Worm (Caenorhabditis elegans) whole organism, mixed stage, embryonic: ENCODE data around the gene Y17D7C.2.

Experiments
- M03D4.4 ChIP-seq: sonication (generic microtip); optimal IDR thresholded peaks from 2 replicates; lab custom pipeline; 2017; ENCODE audit warnings: mild to moderate bottlenecking, missing genetic modification characterization, missing compliant biosample characterization
- bed-3 ChIP-seq: fragments of 200-800 bp; sonication (Bioruptor generic); optimal IDR thresholded peaks from 3 replicates; lab custom pipeline; 2018; ENCODE audit warnings: mild to moderate bottlenecking, missing genetic modification characterization, moderate library complexity, missing compliant biosample characterization
- blmp-1 ChIP-seq: fragments of 150-350 bp; optimal IDR thresholded peaks from 2 replicates; lab custom pipeline; 2014; ENCODE audit warnings: missing biosample characterization, missing genetic modification characterization
- ceh-39 ChIP-seq: fragments of 150-350 bp; optimal IDR thresholded peaks from 2 replicates; lab custom pipeline; 2014; ENCODE audit warnings: missing biosample characterization, missing genetic modification characterization
- ceh-43 ChIP-seq: fragments of 200-800 bp; sonication (Bioruptor generic); optimal IDR thresholded peaks from 2 replicates; lab custom pipeline; 2018; ENCODE audit warnings: mild to moderate bottlenecking, missing genetic modification characterization, moderate library complexity, missing compliant biosample characterization
- ceh-83 ChIP-seq: fragments of 200-800 bp; sonication (Bioruptor generic); optimal IDR thresholded peaks from 2 replicates; lab custom pipeline; 2018; ENCODE audit warnings: mild to moderate bottlenecking, missing genetic modification characterization, missing compliant biosample characterization
- ces-1 ChIP-seq: fragments of 150-350 bp; optimal IDR thresholded peaks from 2 replicates; lab custom pipeline; 2014; ENCODE audit warnings: missing biosample characterization, missing genetic modification reagents, missing genetic modification characterization
- cnd-1 ChIP-seq: fragments of 200-800 bp; sonication (Bioruptor generic); optimal IDR thresholded peaks from 2 replicates; lab custom pipeline; 2018; ENCODE audit warnings: mild to moderate bottlenecking, missing genetic modification characterization, missing compliant biosample characterization
- drap-1 ChIP-seq: fragments of 200-800 bp; sonication (Bioruptor generic); optimal IDR thresholded peaks from 3 replicates; lab custom pipeline; 2018; ENCODE audit warnings: mild to moderate bottlenecking, missing genetic modification characterization, missing compliant biosample characterization
- elt-1 ChIP-seq: sonication (generic microtip); optimal IDR thresholded peaks from 2 replicates; lab custom pipeline; 2017; ENCODE audit warnings: missing genetic modification characterization, mild to moderate bottlenecking, missing compliant biosample characterization, antibody characterized with exemption, moderate library complexity, borderline replicate concordance; ENCODE audit not compliant: insufficient read depth
- elt-3 ChIP-seq: fragments of 150-350 bp; optimal IDR thresholded peaks from 2 replicates; lab custom pipeline; 2014; ENCODE audit warnings: missing biosample characterization, missing genetic modification characterization
- flh-1 ChIP-seq: fragments of 200-800 bp; sonication (Bioruptor generic); optimal IDR thresholded peaks from 2 replicates; lab custom pipeline; 2018; ENCODE audit warnings: mild to moderate bottlenecking, missing genetic modification characterization, moderate library complexity, missing compliant biosample characterization
- ham-2 ChIP-seq: fragments of 200-800 bp; sonication (Bioruptor generic); optimal IDR thresholded peaks from 2 replicates; lab custom pipeline; 2018; ENCODE audit warnings: mild to moderate bottlenecking, missing genetic modification characterization, missing compliant biosample characterization
- hlh-1 ChIP-seq: fragments of 150-350 bp; optimal IDR thresholded peaks from 2 replicates; lab custom pipeline; 2014; ENCODE audit warnings: missing biosample characterization, missing genetic modification reagents, missing genetic modification characterization
- lin-13 ChIP-seq: fragments of 150-350 bp; optimal IDR thresholded peaks from 2 replicates; lab custom pipeline; 2014; ENCODE audit warnings: missing biosample characterization, missing genetic modification characterization
- lin-32 ChIP-seq: fragments of 200-800 bp; sonication (Bioruptor generic); optimal IDR thresholded peaks from 2 replicates; lab custom pipeline; 2018; ENCODE audit warnings: mild to moderate bottlenecking, missing genetic modification characterization, missing compliant biosample characterization
- lsy-2 ChIP-seq: fragments of 150-350 bp; optimal IDR thresholded peaks from 2 replicates; lab custom pipeline; 2014; ENCODE audit warnings: missing biosample characterization, missing genetic modification characterization
- mab-5 ChIP-seq: fragments of 150-350 bp; optimal IDR thresholded peaks from 2 replicates; lab custom pipeline; 2014; ENCODE audit warnings: missing biosample characterization, missing genetic modification characterization
- mep-1 ChIP-seq: fragments of 150-350 bp; optimal IDR thresholded peaks from 2 replicates; lab custom pipeline; 2017; ENCODE audit warnings: missing biosample characterization, missing genetic modification reagents, missing genetic modification characterization, inconsistent platforms
- mls-2 ChIP-seq: sonication (generic microtip); optimal IDR thresholded peaks from 2 replicates; lab custom pipeline; 2016; ENCODE audit warnings: mild to moderate bottlenecking, missing genetic modification characterization, moderate library complexity, missing compliant biosample characterization
- nhr-12 ChIP-seq: fragments of 150-350 bp; optimal IDR thresholded peaks from 2 replicates; lab custom pipeline; 2014; ENCODE audit warnings: missing biosample characterization, missing genetic modification characterization
- nhr-2 ChIP-seq: fragments of 150-350 bp; optimal IDR thresholded peaks from 2 replicates; lab custom pipeline; 2014; ENCODE audit warnings: missing biosample characterization, missing genetic modification characterization
- nhr-237 ChIP-seq: fragments of 150-350 bp; optimal IDR thresholded peaks from 2 replicates; lab custom pipeline; 2014; ENCODE audit warnings: missing biosample characterization, missing genetic modification characterization
- nhr-28 ChIP-seq: fragments of 150-350 bp; optimal IDR thresholded peaks from 2 replicates; lab custom pipeline; 2014; ENCODE audit warnings: missing biosample characterization, missing genetic modification characterization
- nhr-76 ChIP-seq: sonication (generic microtip); optimal IDR thresholded peaks from 2 replicates; lab custom pipeline; 2017; ENCODE audit warnings: missing biosample characterization, missing genetic modification characterization
- pha-4 ChIP-seq: fragments of 150-350 bp; optimal IDR thresholded peaks from 2 replicates; lab custom pipeline; 2018; ENCODE audit warnings: missing biosample characterization, missing genetic modification reagents, missing genetic modification characterization
- sem-2 ChIP-seq: fragments of 200-800 bp; sonication (Bioruptor generic); optimal IDR thresholded peaks from 2 replicates; lab custom pipeline; 2018; ENCODE audit warnings: mild to moderate bottlenecking, missing genetic modification characterization, missing compliant biosample characterization
- snpc-4 ChIP-seq: fragments of 150-350 bp; optimal IDR thresholded peaks from 2 replicates; lab custom pipeline; 2014; ENCODE audit warnings: missing biosample characterization, missing genetic modification characterization
- sptf-1 ChIP-seq: sonication (generic microtip); optimal IDR thresholded peaks from 2 replicates; lab custom pipeline; 2017; ENCODE audit warnings: mild to moderate bottlenecking, missing genetic modification characterization, moderate library complexity, missing compliant biosample characterization
- tbx-8 ChIP-seq: fragments of 200-800 bp; sonication (Bioruptor generic); optimal IDR thresholded peaks from 2 replicates; lab custom pipeline; 2018; ENCODE audit warnings: mild to moderate bottlenecking, missing genetic modification characterization, moderate library complexity, missing compliant biosample characterization
- unc-120 ChIP-seq: sonication (generic microtip); optimal IDR thresholded peaks from 2 replicates; lab custom pipeline; 2017; ENCODE audit warnings: missing genetic modification characterization, missing compliant biosample characterization; ENCODE audit not compliant: poor library complexity, severe bottlenecking
- unc-39 ChIP-seq: fragments of 150-350 bp; optimal IDR thresholded peaks from 2 replicates; lab custom pipeline; 2014; ENCODE audit warnings: missing biosample characterization, missing genetic modification characterization
- unc-62 ChIP-seq: fragments of 150-350 bp; optimal IDR thresholded peaks from 2 replicates; lab custom pipeline; 2014; ENCODE audit warnings: missing biosample characterization, missing genetic modification reagents, missing genetic modification characterization
- zip-8 ChIP-seq: fragments of 150-350 bp; optimal IDR thresholded peaks from 2 replicates; lab custom pipeline; 2014; ENCODE audit warnings: missing biosample characterization, missing genetic modification characterization
- ztf-11 ChIP-seq: fragments of 150-350 bp; optimal IDR thresholded peaks from 2 replicates; lab custom pipeline; 2014; ENCODE audit warnings: missing biosample characterization, missing genetic modification characterization

Gene Y17D7C.2

DNA sequence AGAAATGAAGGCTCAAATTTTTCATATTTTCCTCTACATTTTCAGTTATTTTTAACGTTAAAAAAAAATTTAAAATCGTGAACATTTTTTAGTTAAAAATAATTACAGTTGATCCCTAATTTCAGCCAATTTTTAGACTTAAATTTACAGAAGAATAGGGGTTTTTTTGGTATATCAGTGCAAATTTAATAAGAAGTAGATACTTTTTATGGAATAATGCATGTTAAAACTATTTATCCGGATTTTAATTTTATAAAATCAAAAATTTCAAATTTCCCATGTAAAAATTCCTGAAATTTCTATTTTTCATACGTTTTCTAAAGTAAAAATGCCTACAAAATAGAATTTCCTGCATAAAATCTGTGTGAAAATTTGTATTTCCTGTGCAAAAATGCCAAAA is 4.3 kb upstream of the Y17D7C.2 start:
- TF ChIP-seq mab-5 (tag; lab: Kevin White, UChicago): no peak
- no peak for TF ChIP-seq zip-8 (tag; lab: Kevin White, UChicago)
- TF ChIP-seq sptf-1 (tag; lab: Kevin White, UChicago): no peak
- TF ChIP-seq unc-39 (tag; lab: Kevin White, UChicago): no peak
- no peak for TF ChIP-seq nhr-76 (tag; lab: Kevin White, UChicago)
- no peak for TF ChIP-seq nhr-12 (tag; lab: Kevin White, UChicago)
- no peak for TF ChIP-seq unc-120
- no peak for TF ChIP-seq nhr-2 (tag; lab: Kevin White, UChicago)
- TF ChIP-seq ces-1: no peak
- TF ChIP-seq bed-3: no peak
- TF ChIP-seq cnd-1 (tag; lab: Kevin White, UChicago): no peak

- TF ChIP-seq flh-1 (GFP tag; lab: Kevin White, UChicago): no peak
- peak; percentile 13 for TF ChIP-seq elt-3 (tag; lab: Kevin White, UChicago)
- no peak for TF ChIP-seq drap-1 (GFP tag; lab: Kevin White, UChicago)
- TF ChIP-seq ceh-83: no peak
- TF ChIP-seq pha-4 (tag; lab: Kevin White, UChicago): peak; percentile 97
- peak; percentile 52 for TF ChIP-seq unc-120
- TF ChIP-seq hlh-1 (tag; lab: Kevin White, UChicago): peak; percentile 92
- TF ChIP-seq ztf-11 (tag; lab: Kevin White, UChicago): peak; percentile 22
- TF ChIP-seq nhr-2 (tag; lab: Kevin White, UChicago): peak; percentile 83
- TF ChIP-seq nhr-12 (tag; lab: Kevin White, UChicago): no peak
- TF ChIP-seq lin-32: peak; percentile 3
- peak; percentile 83 for TF ChIP-seq unc-62
- peak; percentile 99 for TF ChIP-seq ceh-39 (tag; lab: Kevin White, UChicago)
- no peak for TF ChIP-seq unc-39 (tag; lab: Kevin White, UChicago)
- peak; percentile 50 for TF ChIP-seq cnd-1 (tag; lab: Kevin White, UChicago)
- TF ChIP-seq mls-2 (tag; lab: Kevin White, UChicago): peak; percentile 24
- peak; percentile 96 for TF ChIP-seq ces-1
- TF ChIP-seq mep-1 (tag; lab: Kevin White, UChicago): peak; percentile 80
- no peak for TF ChIP-seq snpc-4 (tag; lab: Kevin White, UChicago)
- peak; percentile 93 for TF ChIP-seq nhr-237 (tag; lab: Kevin White, UChicago)
- no peak for TF ChIP-seq sptf-1 (tag; lab: Kevin White, UChicago)
- TF ChIP-seq ham-2: no peak
- no peak for TF ChIP-seq nhr-28 (tag; lab: Kevin White, UChicago)
- no peak for TF ChIP-seq blmp-1 (tag; lab: Kevin White, UChicago)
- TF ChIP-seq ceh-43 (GFP tag; lab: Kevin White, UChicago): no peak
- no peak for TF ChIP-seq sem-2 (GFP tag; lab: Kevin White, UChicago)
- peak; percentile 86 for TF ChIP-seq lin-13 (tag; lab: Kevin White, UChicago)
- TF ChIP-seq M03D4.4: no peak
- peak; percentile 86 for TF ChIP-seq mab-5 (tag; lab: Kevin White, UChicago)
- peak; percentile 89 for TF ChIP-seq lsy-2 (tag; lab: Kevin White, UChicago)
- TF ChIP-seq elt-1 (tag; lab: Kevin White, UChicago): no peak
- no peak for TF ChIP-seq nhr-76 (tag; lab: Kevin White, UChicago)
- TF ChIP-seq tbx-8 (GFP tag; lab: Kevin White, UChicago): no peak
- TF ChIP-seq bed-3: no peak
- TF ChIP-seq zip-8 (tag; lab: Kevin White, UChicago): no peak
- TF ChIP-seq, all 35 proteins: peak for 17
Measured at ce11 chrV:18723604-18724003, 3.8 kb upstream of the Y17D7C.2 start.

DNA sequence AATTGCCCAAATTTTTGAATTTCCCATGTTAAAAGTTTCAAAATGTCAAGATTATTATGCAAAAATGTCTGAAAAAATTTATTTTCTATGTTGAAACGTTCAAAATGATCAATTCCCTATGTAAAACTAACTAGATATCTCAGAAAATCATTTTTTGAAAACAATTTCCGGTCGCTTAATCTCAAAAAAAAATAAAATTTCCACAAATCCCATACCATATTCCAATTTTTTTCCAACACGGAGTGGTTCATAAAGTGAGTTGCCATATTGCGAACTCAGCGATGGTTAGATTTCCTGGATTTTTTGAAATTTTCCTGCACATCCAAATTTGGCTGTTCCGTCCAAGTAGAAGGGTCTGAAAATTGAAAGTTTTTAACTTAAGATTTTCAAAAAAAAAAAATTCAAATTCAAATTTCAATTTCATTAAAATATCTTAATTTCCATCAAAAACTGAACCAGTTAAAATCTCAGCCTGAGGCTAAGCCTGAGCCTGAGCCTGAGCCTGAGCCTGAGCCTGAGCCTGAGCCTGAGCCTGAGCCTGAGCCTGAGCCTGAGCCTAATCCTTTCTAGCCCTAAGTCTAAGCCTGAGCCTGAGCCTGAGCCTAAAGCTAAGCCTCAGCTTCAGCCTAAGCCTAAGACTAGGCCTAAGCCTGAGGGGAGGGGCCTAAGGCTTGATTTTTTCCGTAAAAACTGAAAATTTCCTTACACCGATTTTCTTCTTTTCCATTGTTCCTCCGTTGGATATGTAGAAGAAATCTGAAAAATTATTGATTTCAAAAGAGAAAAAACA is 2.9 kb upstream of the Y17D7C.2 start:
- TF ChIP-seq ztf-11 (tag; lab: Kevin White, UChicago) (no peak), mab-5 (tag; lab: Kevin White, UChicago) (no peak), tbx-8 (GFP tag; lab: Kevin White, UChicago) (no peak), ceh-43 (GFP tag; lab: Kevin White, UChicago) (no peak), elt-3 (tag; lab: Kevin White, UChicago) (no peak), lin-13 (tag; lab: Kevin White, UChicago) (no peak)
- TF ChIP-seq, all 35 proteins: peak for 0
